Worm (Caenorhabditis elegans): ENCODE data around the gene fbxb-17.

- TF ChIP-seq pes-1 (GFP tag; IDR thresholded peaks at IDR 0.05) (no peak), ceh-36 (tag; optimal IDR thresholded peaks at IDR 0.05) (no peak), ets-7 (tag; optimal IDR thresholded peaks at IDR 0.05) (no peak), ama-1 (optimal IDR thresholded peaks at IDR 0.05) (no peak), hnd-1 (tag; optimal IDR thresholded peaks at IDR 0.05) (no peak), B0310.2 (tag; optimal IDR thresholded peaks at IDR 0.05) (no peak), ceh-13 (GFP tag; optimal IDR thresholded peaks at IDR 0.05) (peak; percentile 1), tbx-37 (GFP tag; conservative IDR thresholded peaks at IDR 0.05) (no peak), F13C5.2 (tag; optimal IDR thresholded peaks at IDR 0.05) (no peak), sea-1 (GFP tag; conservative IDR thresholded peaks at IDR 0.05) (no peak), aly-1 (tag; optimal IDR thresholded peaks at IDR 0.05) (no peak)
Observed at ce11 chrII:1714772-1715353, 38.7 kb downstream of the fbxb-17 start, which contains the start of gene btb-6.

Data from whole organism, early embryonic.